Worm (Caenorhabditis elegans) whole organism, L4 larva: ENCODE data around the gene K01A2.10.

Experiments used
- R02D3.7 ChIP-seq: fragments of 150-350 bp; sonication (generic microtip); optimal IDR thresholded peaks from 3 replicates; lab custom pipeline; 2014; ENCODE audit warnings: missing biosample characterization, missing genetic modification characterization
- snpc-4 ChIP-seq: fragments of 150-350 bp; optimal IDR thresholded peaks from 2 replicates; lab custom pipeline; 2014; ENCODE audit warnings: missing biosample characterization, missing genetic modification characterization

DNA sequence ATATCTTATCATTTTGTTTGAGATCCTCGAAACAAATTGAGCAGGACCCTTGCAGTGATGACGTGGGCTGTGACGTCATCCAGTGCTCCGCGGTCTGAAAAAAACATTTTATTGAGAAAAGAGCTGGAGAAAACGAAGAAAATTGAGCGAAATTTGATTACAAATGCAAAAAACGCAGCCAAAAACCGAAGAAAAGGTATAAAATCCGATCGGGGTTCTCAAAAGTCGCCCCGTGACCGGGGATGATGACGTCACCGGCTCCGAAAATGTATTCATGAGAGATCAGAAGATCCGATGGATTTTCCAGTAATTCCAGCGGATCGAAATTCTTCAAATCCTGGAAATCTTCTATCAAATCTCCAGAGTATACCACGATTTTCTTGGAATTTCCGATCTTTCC, 40.4 kb downstream of the K01A2.10 start, which contains the start of gene trul-1:
- TF ChIP-seq R02D3.7 (tag; lab: Kevin White, UChicago) (no peak), snpc-4 (no peak)
